Worm (Caenorhabditis elegans) whole organism, young adult: ENCODE measurements around the gene ari-2.

ENCODE experiments used
- ama-1 ChIP-seq, 3 experiments: fragments of 150-350 bp in 1 of 3; sonication (generic microtip) in 2 of 3; optimal IDR thresholded peaks; 2 replicates each; lab custom pipeline; 2014 to 2018; ENCODE audit warnings: missing biosample characterization in 2 of 3, missing genetic modification characterization in 2 of 3, missing genetic modification reagents in 2 of 3
- madf-10 ChIP-seq: sonication (generic microtip); optimal IDR thresholded peaks from 2 replicates; lab custom pipeline; 2016; ENCODE audit warnings: mild to moderate bottlenecking, missing genetic modification characterization, missing compliant biosample characterization
- pha-4 ChIP-seq: fragments of 150-350 bp; sonication (generic microtip); optimal IDR thresholded peaks from 2 replicates; lab custom pipeline; 2014; ENCODE audit warnings: missing biosample characterization, missing genetic modification reagents, missing genetic modification characterization
- repo-1 ChIP-seq: sonication (generic microtip); optimal IDR thresholded peaks from 2 replicates; lab custom pipeline; 2017; ENCODE audit warnings: mild to moderate bottlenecking, missing genetic modification characterization, missing compliant biosample characterization
- unc-130 ChIP-seq: sonication (generic microtip); optimal IDR thresholded peaks from 2 replicates; lab custom pipeline; 2016; ENCODE audit warnings: missing genetic modification reagents, missing genetic modification characterization, missing compliant biosample characterization
- unc-62 ChIP-seq: fragments of 150-350 bp; optimal IDR thresholded peaks from 2 replicates; lab custom pipeline; 2014; ENCODE audit warnings: missing biosample characterization, missing genetic modification reagents, missing genetic modification characterization

- TF ChIP-seq repo-1: no peak
- no peak for TF ChIP-seq ama-1 (optimal IDR thresholded peaks at IDR 0.05; lab: Kevin White, UChicago)
- no peak for TF ChIP-seq ama-1 (GFP tag; optimal IDR thresholded peaks at IDR 0.05; lab: Kevin White, UChicago)
- TF ChIP-seq unc-130 (GFP tag; lab: Kevin White, UChicago): no peak
- no peak for TF ChIP-seq pha-4 (tag; lab: Kevin White, UChicago)
- TF ChIP-seq unc-62: no peak
- TF ChIP-seq madf-10 (tag; lab: Kevin White, UChicago): no peak
These were observed 44.6 kb downstream of the ari-2 start for ce11 chrIV:5595567-5595966.
